Worm (Caenorhabditis elegans) whole organism, dauer: Measurements from ENCODE around the gene ttc-4.
"Not testable (repeated sequence)": the region's sequence is repeated elsewhere in the genome, so short reads cannot be mapped to it uniquely, and the experiment has no call there.

ENCODE experiments used
- unc-62 ChIP-seq: sonication (generic microtip); optimal IDR thresholded peaks from 2 replicates; lab custom pipeline; 2017; ENCODE audit warnings: missing biosample characterization, missing genetic modification reagents, missing genetic modification characterization

ttc-4 gene

ce11 chrII:5607756-5608155 is 13.2 kb downstream of the ttc-4 start, which contains the start of gene C17G10.7:
C17G10.7 (minus strand) TSS chrII:5607856.
- no peak for TF ChIP-seq unc-62

ce11 chrII:5619298-5619697 is 24.8 kb downstream of the ttc-4 start, which contains the start of gene dhs-6:
dhs-6 (minus strand) TSS chrII:5619319.
- no peak for TF ChIP-seq unc-62

ce11 chrII:5622383-5622939 is 27.9 kb downstream of the ttc-4 start, which contains the start of the genes eif-3.L and npl-4.2:
eif-3.L (minus strand) TSS chrII:5622483.
npl-4.2 (plus strand) TSS chrII:5622889.
- TF ChIP-seq unc-62: not testable (repeated sequence)

DNA sequence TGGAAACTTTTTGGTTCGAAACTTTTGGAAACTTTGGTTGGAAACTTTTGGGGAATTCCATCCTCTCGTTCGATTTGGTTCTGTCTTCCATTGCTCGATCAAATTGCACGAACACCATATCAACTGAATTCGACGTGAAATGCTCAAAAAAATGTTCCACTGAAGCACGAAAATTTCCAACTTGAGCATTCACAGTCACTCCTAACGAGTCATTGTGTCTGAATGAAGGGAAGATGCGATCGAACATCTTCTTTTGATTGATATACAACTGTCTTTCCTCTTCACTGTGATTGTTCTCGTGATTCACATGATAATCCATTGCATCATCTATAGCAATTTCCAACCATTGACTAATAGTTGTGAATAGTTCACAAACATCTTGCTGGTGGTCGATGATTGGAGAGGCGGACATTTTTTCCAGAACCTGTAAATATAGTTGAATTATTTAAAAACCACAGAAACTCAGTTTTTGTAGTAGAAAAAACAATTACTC is 33.9 kb downstream of the ttc-4 start, which contains the start of gene F59E12.15:
F59E12.15 (minus strand) TSS at position 51 of the 493 bp plus-strand sequence.
- TF ChIP-seq unc-62: no peak

DNA sequence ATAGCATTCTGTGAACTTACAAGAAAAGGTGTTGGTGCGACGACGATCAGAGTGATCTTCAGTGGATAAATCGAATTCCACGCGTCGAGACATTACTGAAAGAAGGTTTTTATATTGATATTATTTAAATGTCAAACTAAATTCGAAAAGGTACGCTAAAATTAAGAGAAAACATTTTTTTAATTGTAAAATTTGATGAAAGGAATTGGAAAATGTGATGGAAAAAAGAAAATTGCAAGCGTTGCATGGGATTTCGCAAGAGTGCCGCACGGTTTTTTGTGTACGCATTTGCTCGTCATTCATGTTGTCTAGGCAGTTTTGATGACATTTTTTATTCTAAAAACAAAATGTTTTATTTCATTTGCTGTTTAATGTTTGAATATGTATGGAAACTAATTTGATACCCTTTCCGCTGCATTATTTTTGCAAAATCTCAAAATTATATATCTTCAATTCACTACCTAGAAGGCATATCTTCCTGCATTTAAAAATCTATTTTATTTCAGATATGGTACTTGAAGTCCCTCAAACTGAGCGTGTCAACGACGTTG is 36.4 kb downstream of the ttc-4 start, which contains the start of the genes F59E12.6 and npl-4.1:
F59E12.6 (minus strand) TSS at position 101 of the 551 bp plus-strand sequence.
npl-4.1 (plus strand) TSS at position 501 of the 551 bp plus-strand sequence.
- TF ChIP-seq unc-62: not testable (repeated sequence)

DNA sequence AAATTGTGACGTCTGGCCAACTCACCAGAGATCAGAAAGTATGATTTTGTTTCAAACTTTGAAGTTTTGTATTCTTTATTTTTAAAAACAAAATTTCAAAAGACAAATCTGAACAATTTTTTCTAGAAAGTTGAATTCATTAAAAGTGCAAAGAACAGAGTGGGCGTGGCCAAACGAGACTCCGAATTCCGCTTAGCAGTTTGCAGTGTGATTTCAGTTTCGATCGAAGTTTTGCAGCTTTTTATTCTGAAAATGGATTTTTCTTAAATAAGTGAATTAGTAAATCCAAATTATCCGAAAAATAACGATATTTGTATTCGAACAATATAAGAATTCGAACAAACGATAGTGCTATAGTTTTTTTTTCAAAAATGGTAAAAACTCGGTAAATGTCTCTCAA is 38.9 kb downstream of the ttc-4 start:
- TF ChIP-seq unc-62: no peak

DNA sequence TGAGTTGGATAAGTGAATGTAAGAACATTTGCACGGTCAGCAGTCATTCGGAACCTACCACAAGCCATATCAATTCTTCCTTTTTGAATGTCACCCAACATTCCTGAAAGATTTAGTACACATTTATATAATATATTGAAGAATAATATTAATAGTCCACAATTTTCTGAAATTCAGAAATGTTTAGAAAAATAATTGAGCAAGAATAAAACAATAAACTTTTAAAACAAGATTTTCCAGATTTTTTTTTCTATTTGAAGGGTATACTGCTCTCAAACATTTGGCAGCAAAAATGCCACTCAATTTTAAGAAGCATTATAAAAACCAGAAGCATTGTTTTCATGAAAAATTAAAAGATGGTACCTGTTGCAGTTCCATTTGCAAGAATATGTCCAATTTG is 42.3 kb downstream of the ttc-4 start, which contains the start of gene F59E12.8:
F59E12.8 (minus strand) TSS at position 101 of the 400 bp plus-strand sequence.
- TF ChIP-seq unc-62: no peak

- TF ChIP-seq unc-62: no peak
Measured at ce11 chrII:5638059-5638458, 43.5 kb downstream of the ttc-4 start, which contains the start of gene F59E12.3. F59E12.3 (plus strand) TSS chrII:5638359.

- TF ChIP-seq unc-62: no peak
Measured at ce11 chrII:5640362-5641079, 46.0 kb downstream of the ttc-4 start.

DNA sequence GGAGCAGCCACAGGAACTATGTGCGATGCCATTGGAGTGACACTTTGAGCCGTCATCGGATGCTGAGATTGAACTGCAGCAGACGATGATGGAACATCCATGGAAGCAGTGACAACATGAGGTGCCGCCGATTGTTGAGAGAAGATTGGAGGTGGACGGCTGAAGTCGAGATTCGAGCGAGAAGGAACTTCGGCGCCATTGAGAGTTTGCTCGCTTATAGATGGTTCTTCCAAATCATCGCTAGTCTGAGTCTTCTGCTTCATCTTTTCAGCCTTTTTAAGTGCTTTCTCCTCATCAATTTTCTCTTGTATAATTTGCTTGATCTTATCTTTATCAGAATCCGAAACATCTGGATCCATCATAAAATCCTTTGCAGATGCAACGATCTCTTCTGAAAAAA is 47.6 kb downstream of the ttc-4 start:
- no peak for TF ChIP-seq unc-62
